Worm (Caenorhabditis elegans) whole organism, young adult: ENCODE data around the gene Y41E3.6.

ENCODE experiments used
- F23B12.7 ChIP-seq: sonication (generic microtip); optimal IDR thresholded peaks from 2 replicates; lab custom pipeline; 2017; ENCODE audit warnings: missing genetic modification characterization, mild to moderate bottlenecking, missing compliant biosample characterization, antibody characterized with exemption, moderate library complexity; ENCODE audit not compliant: insufficient read depth
- F52B5.7 ChIP-seq: sonication (generic microtip); optimal IDR thresholded peaks from 2 replicates; lab custom pipeline; 2016; ENCODE audit warnings: mild to moderate bottlenecking, missing genetic modification characterization, missing compliant biosample characterization

- TF ChIP-seq F23B12.7 (tag; lab: Kevin White, UChicago) (no peak), F52B5.7 (tag; lab: Kevin White, UChicago) (no peak)
Measured at ce11 chrIV:15008200-15008599, 1.6 kb downstream of the Y41E3.6 start.
